Worm (Caenorhabditis elegans) whole organism, L3 larva: Measurements from ENCODE around the gene nimk-1.

Source experiments
- nhr-28 ChIP-seq: fragments of 150-350 bp; optimal IDR thresholded peaks from 2 replicates; lab custom pipeline; 2014; ENCODE audit warnings: missing biosample characterization, missing genetic modification characterization
- zag-1 ChIP-seq: fragments of 150-350 bp; optimal IDR thresholded peaks from 2 replicates; lab custom pipeline; 2014; ENCODE audit warnings: missing biosample characterization, missing genetic modification characterization

DNA sequence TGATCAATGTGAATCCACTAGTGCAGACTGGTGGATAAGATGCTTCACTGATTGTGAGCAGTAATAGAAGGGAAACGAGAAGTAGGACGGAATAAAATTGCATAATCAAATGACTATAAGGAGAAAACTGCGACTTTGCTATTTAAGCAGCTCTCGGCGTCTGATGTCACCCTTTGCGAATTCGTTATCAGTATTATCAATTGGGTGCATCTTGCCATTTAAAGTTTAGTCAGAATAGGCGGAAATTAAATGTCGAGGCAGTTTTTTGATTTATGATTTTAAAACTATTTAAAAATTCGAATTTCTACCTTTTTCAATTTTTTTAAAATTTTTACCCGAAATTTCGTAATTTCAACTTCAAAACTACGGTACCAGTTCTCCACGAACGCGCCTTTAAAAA, 45.4 kb downstream of the nimk-1 start, which contains the start of gene clec-4:
- TF ChIP-seq zag-1 (tag; lab: Kevin White, UChicago) (no peak), nhr-28 (no peak)
